Fruit fly (Drosophila melanogaster) whole organism, embryonic: Measurements from ENCODE around the gene TTLL4A.

Experiments used
- BEAF-32 ChIP-seq: fragments of 200-800 bp; sonication (Bioruptor generic); optimal IDR thresholded peaks from 3 replicates; lab custom pipeline; 2017; ENCODE audit warnings: missing biosample characterization, missing genetic modification characterization, mild to moderate bottlenecking, moderate library complexity, missing genetic modification reagents
- CG10267 ChIP-seq: fragments of 200-800 bp; sonication (Bioruptor generic); optimal IDR thresholded peaks from 2 replicates; lab custom pipeline; 2018; ENCODE audit warnings: missing biosample characterization, mild to moderate bottlenecking, missing genetic modification characterization, moderate library complexity
- CG10274 ChIP-seq: fragments of 200-800 bp; sonication (Bioruptor generic); optimal IDR thresholded peaks from 3 replicates; lab custom pipeline; 2017; ENCODE audit warnings: missing biosample characterization, mild to moderate bottlenecking, missing genetic modification characterization
- CG10979 ChIP-seq: fragments of 200-800 bp; sonication (Bioruptor generic); optimal IDR thresholded peaks from 2 replicates; lab custom pipeline; 2018; ENCODE audit warnings: missing biosample characterization, mild to moderate bottlenecking, missing genetic modification characterization, moderate library complexity
- CG11247 ChIP-seq: fragments of 200-800 bp; sonication (Bioruptor generic); IDR thresholded peaks from 2 replicates; pipeline ENCODE4 v1.3.6; 2022; ENCODE audit warnings: missing biosample characterization, missing genetic modification characterization
- CG11398 ChIP-seq: fragments of 200-800 bp; sonication (Bioruptor generic); optimal IDR thresholded peaks from 2 replicates; lab custom pipeline; 2016; ENCODE audit warnings: missing biosample characterization, missing genetic modification characterization
- CG11560 ChIP-seq: fragments of 200-800 bp; sonication (Bioruptor generic); IDR thresholded peaks from 3 replicates; pipeline ENCODE4 v1.3.6; 2022; ENCODE audit warnings: missing biosample characterization, missing genetic modification characterization
- CG12391 ChIP-seq: fragments of 200-800 bp; sonication (Bioruptor generic); optimal IDR thresholded peaks from 3 replicates; lab custom pipeline; 2018; ENCODE audit warnings: missing biosample characterization, mild to moderate bottlenecking, missing genetic modification characterization, moderate library complexity
- CG1603 ChIP-seq: fragments of 200-800 bp; sonication (Bioruptor generic); optimal IDR thresholded peaks from 2 replicates; lab custom pipeline; 2019; ENCODE audit warnings: missing biosample characterization, mild to moderate bottlenecking, missing genetic modification characterization, moderate library complexity
- CG16815 ChIP-seq: fragments of 200-800 bp; sonication (Bioruptor generic); optimal IDR thresholded peaks from 3 replicates; lab custom pipeline; 2017; ENCODE audit warnings: missing biosample characterization, mild to moderate bottlenecking, missing genetic modification characterization
- CG17186 ChIP-seq: fragments of 200-800 bp; sonication (Bioruptor generic); optimal IDR thresholded peaks from 3 replicates; lab custom pipeline; 2017; ENCODE audit warnings: missing biosample characterization, missing genetic modification reagents, missing genetic modification characterization
- CG17361 ChIP-seq: fragments of 200-800 bp; sonication (Bioruptor generic); IDR thresholded peaks from 3 replicates; pipeline ENCODE4 v1.3.6; 2022; ENCODE audit warnings: missing biosample characterization, missing genetic modification characterization
- CG17385 ChIP-seq: fragments of 200-800 bp; sonication (Bioruptor generic); optimal IDR thresholded peaks from 3 replicates; lab custom pipeline; 2018; ENCODE audit warnings: missing biosample characterization, mild to moderate bottlenecking, missing genetic modification characterization
- CG17912 ChIP-seq: fragments of 200-800 bp; sonication (Bioruptor generic); optimal IDR thresholded peaks from 2 replicates; lab custom pipeline; 2018; ENCODE audit warnings: missing biosample characterization, mild to moderate bottlenecking, missing genetic modification characterization
- CG2199 ChIP-seq: fragments of 200-800 bp; sonication (Bioruptor generic); IDR thresholded peaks from 3 replicates; pipeline ENCODE4 v1.3.6; 2022; ENCODE audit warnings: missing biosample characterization, missing genetic modification characterization
- CG30431 ChIP-seq: fragments of 200-800 bp; sonication (Bioruptor generic); optimal IDR thresholded peaks from 2 replicates; lab custom pipeline; 2017; ENCODE audit warnings: missing biosample characterization, missing genetic modification characterization
- CG31365 ChIP-seq: fragments of 200-800 bp; sonication (Bioruptor generic); optimal IDR thresholded peaks from 2 replicates; lab custom pipeline; 2018; ENCODE audit warnings: missing biosample characterization, mild to moderate bottlenecking, missing genetic modification characterization
- CG32772 ChIP-seq: fragments of 200-800 bp; sonication (Bioruptor generic); IDR thresholded peaks from 2 replicates; pipeline ENCODE4 v1.3.6; 2022; ENCODE audit warnings: missing biosample characterization, missing genetic modification characterization
- CG3995 ChIP-seq: fragments of 200-800 bp; sonication (Bioruptor generic); optimal IDR thresholded peaks from 3 replicates; lab custom pipeline; 2016; ENCODE audit warnings: missing biosample characterization, missing genetic modification characterization
- CG4328 ChIP-seq: fragments of 200-800 bp; sonication (Bioruptor generic); optimal IDR thresholded peaks from 3 replicates; lab custom pipeline; 2017; ENCODE audit warnings: missing biosample characterization, missing genetic modification reagents, missing genetic modification characterization
- CG4707 ChIP-seq: fragments of 200-800 bp; sonication (Bioruptor generic); optimal IDR thresholded peaks from 2 replicates; lab custom pipeline; 2018; ENCODE audit warnings: missing biosample characterization, mild to moderate bottlenecking, missing genetic modification characterization, moderate library complexity
- CG6254 ChIP-seq: fragments of 200-800 bp; sonication (Bioruptor generic); optimal IDR thresholded peaks from 3 replicates; lab custom pipeline; 2017; ENCODE audit warnings: mild to moderate bottlenecking, missing biosample characterization, missing genetic modification reagents, missing genetic modification characterization
- CG6683 ChIP-seq: fragments of 200-800 bp; sonication (Bioruptor generic); optimal IDR thresholded peaks from 2 replicates; lab custom pipeline; 2017; ENCODE audit warnings: missing biosample characterization, mild to moderate bottlenecking, missing genetic modification characterization, missing genetic modification reagents
- CG7839 ChIP-seq: fragments of 200-800 bp; sonication (Bioruptor generic); optimal IDR thresholded peaks from 3 replicates; lab custom pipeline; 2018; ENCODE audit warnings: missing biosample characterization, mild to moderate bottlenecking, missing genetic modification characterization, moderate library complexity
- CG7928 ChIP-seq: fragments of 200-800 bp; sonication (Bioruptor generic); optimal IDR thresholded peaks from 2 replicates; lab custom pipeline; 2017; ENCODE audit warnings: missing biosample characterization, mild to moderate bottlenecking, missing genetic modification characterization
- CG8944 ChIP-seq: fragments of 200-800 bp; sonication (Bioruptor generic); optimal IDR thresholded peaks from 3 replicates; lab custom pipeline; 2016; ENCODE audit warnings: missing biosample characterization, missing genetic modification characterization
- CHES-1-like ChIP-seq: fragments of 200-800 bp; sonication (Bioruptor generic); optimal IDR thresholded peaks from 2 replicates; lab custom pipeline; 2016; ENCODE audit warnings: missing biosample characterization, missing genetic modification characterization
- CkIIα-i1 ChIP-seq: fragments of 200-800 bp; sonication (Bioruptor generic); IDR thresholded peaks from 2 replicates; pipeline ENCODE4 v1.3.6; 2022; ENCODE audit warnings: missing biosample characterization, missing genetic modification characterization
- D19A ChIP-seq: fragments of 200-800 bp; optimal IDR thresholded peaks from 3 replicates; lab custom pipeline; 2019; ENCODE audit warnings: missing biosample characterization, mild to moderate bottlenecking, missing genetic modification characterization, moderate library complexity
- Dfd ChIP-seq, 2 experiments: fragments of >200 bp; optimal IDR thresholded peaks; 2 replicates each; lab custom pipeline; 2017; ENCODE audit warnings: missing biosample characterization in 2 of 2, missing genetic modification characterization in 2 of 2
- Doc3 ChIP-seq: fragments of 200-800 bp; sonication (Bioruptor generic); IDR thresholded peaks from 3 replicates; pipeline ENCODE4 v1.3.6; 2022; ENCODE audit warnings: missing biosample characterization, missing genetic modification characterization; ENCODE audit not compliant: partially characterized antibody
- ERR ChIP-seq: fragments of 200-800 bp; sonication (Bioruptor generic); optimal IDR thresholded peaks from 2 replicates; lab custom pipeline; 2016; ENCODE audit warnings: missing biosample characterization, missing genetic modification characterization
- Elba2 ChIP-seq: fragments of 200-800 bp; sonication (Bioruptor generic); optimal IDR thresholded peaks from 3 replicates; lab custom pipeline; 2016; ENCODE audit warnings: missing biosample characterization, missing genetic modification characterization
- HLHmδ ChIP-seq: fragments of 200-800 bp; sonication (Bioruptor generic); optimal IDR thresholded peaks from 2 replicates; lab custom pipeline; 2018; ENCODE audit warnings: missing biosample characterization, mild to moderate bottlenecking, missing genetic modification characterization, moderate library complexity
- Hand ChIP-seq: fragments of 200-800 bp; sonication (Bioruptor generic); optimal IDR thresholded peaks from 2 replicates; lab custom pipeline; 2017; ENCODE audit warnings: mild to moderate bottlenecking, missing biosample characterization, missing genetic modification reagents, missing genetic modification characterization
- Hey ChIP-seq: fragments of 200-800 bp; sonication (Bioruptor generic); optimal IDR thresholded peaks from 3 replicates; lab custom pipeline; 2018; ENCODE audit warnings: missing biosample characterization, mild to moderate bottlenecking, missing genetic modification characterization
- Lhr ChIP-seq: fragments of 200-800 bp; sonication (Bioruptor generic); optimal IDR thresholded peaks from 3 replicates; lab custom pipeline; 2017; ENCODE audit warnings: mild to moderate bottlenecking, missing biosample characterization, missing genetic modification reagents, missing genetic modification characterization
- Med ChIP-seq: fragments of 200-800 bp; sonication (Bioruptor generic); peaks from one replicate; lab custom pipeline; 2016; ENCODE audit warnings: missing biosample characterization, missing genetic modification characterization, mild to moderate bottlenecking, inconsistent platforms, moderate library complexity
- NK7.1 ChIP-seq: fragments of 200-800 bp; sonication (Bioruptor generic); optimal IDR thresholded peaks from 3 replicates; lab custom pipeline; 2016; ENCODE audit warnings: missing biosample characterization, missing genetic modification characterization
- Ptx1 ChIP-seq: fragments of 200-800 bp; sonication (Bioruptor generic); IDR thresholded peaks from 2 replicates; pipeline ENCODE4 v1.3.6; 2022; ENCODE audit warnings: missing biosample characterization, missing genetic modification characterization
- Sox100B ChIP-seq: fragments of 200-800 bp; sonication (Bioruptor generic); optimal IDR thresholded peaks from 3 replicates; lab custom pipeline; 2018; ENCODE audit warnings: missing biosample characterization, mild to moderate bottlenecking, missing genetic modification characterization
- Trl ChIP-seq, 3 experiments: fragments of >200 bp in 2 of 3; fragments of 200-800 bp in 1 of 3; sonication (Bioruptor generic) in 1 of 3; optimal IDR thresholded peaks; 2 replicates in 1 of 3; 3 replicates in 2 of 3; lab custom pipeline; 2016 to 2017; ENCODE audit warnings: missing biosample characterization in 1 of 3, missing genetic modification characterization in 1 of 3
- ac ChIP-seq: fragments of 200-800 bp; sonication (Bioruptor generic); optimal IDR thresholded peaks from 3 replicates; lab custom pipeline; 2017; ENCODE audit warnings: missing biosample characterization, mild to moderate bottlenecking, missing genetic modification characterization
- ci ChIP-seq: fragments of 200-800 bp; sonication (Bioruptor generic); IDR thresholded peaks from 3 replicates; pipeline ENCODE4 v1.3.6; 2022; ENCODE audit warnings: missing biosample characterization, missing genetic modification characterization
- esg ChIP-seq: fragments of 200-800 bp; sonication (Bioruptor generic); conservative IDR thresholded peaks from 2 replicates; pipeline ENCODE4 v1.3.6; 2022; ENCODE audit warnings: missing biosample characterization, missing genetic modification characterization
- jigr1 ChIP-seq: fragments of 200-800 bp; sonication (Bioruptor generic); IDR thresholded peaks from 3 replicates; pipeline ENCODE4 v1.3.6; 2022; ENCODE audit warnings: missing biosample characterization, missing genetic modification characterization
- oc ChIP-seq: fragments of 200-800 bp; sonication (Bioruptor generic); optimal IDR thresholded peaks from 2 replicates; lab custom pipeline; 2018; ENCODE audit warnings: missing biosample characterization, mild to moderate bottlenecking, missing genetic modification characterization, moderate library complexity
- seq ChIP-seq: fragments of 200-800 bp; sonication (Bioruptor generic); IDR thresholded peaks from 2 replicates; pipeline ENCODE4 v1.3.6; 2022; ENCODE audit warnings: missing biosample characterization, missing genetic modification characterization
- tgo ChIP-seq: fragments of 200-800 bp; sonication (Bioruptor generic); IDR thresholded peaks from 3 replicates; pipeline ENCODE4 v1.3.6; 2022; ENCODE audit warnings: missing biosample characterization, missing genetic modification characterization
- vvl ChIP-seq: fragments of 200-800 bp; sonication (Bioruptor generic); IDR thresholded peaks from 2 replicates; pipeline ENCODE4 v1.3.6; 2022; ENCODE audit warnings: missing biosample characterization, missing genetic modification characterization
- zfh2 ChIP-seq: fragments of 200-800 bp; sonication (Bioruptor generic); optimal IDR thresholded peaks from 2 replicates; lab custom pipeline; 2016; ENCODE audit warnings: missing biosample characterization, missing genetic modification characterization

Gene TTLL4A

dm6 chr2L:10964493-10964892 is 24.7 kb upstream of the TTLL4A start (continued):
- no peak for TF ChIP-seq CkIIα-i1 (GFP tag; lab: Robert Waterston, UW)
- TF ChIP-seq CG1603 (tag; lab: Kevin White, UChicago), result peak; percentile 52
- no peak for TF ChIP-seq CG3995 (GFP tag; lab: Kevin White, UChicago)
- no peak for TF ChIP-seq Trl (optimal IDR thresholded peaks at IDR 0.05; lab: Kevin White, UChicago)
- no peak for TF ChIP-seq Trl (GFP tag; optimal IDR thresholded peaks at IDR 0.05; lab: Kevin White, UChicago)
- peak in 1 of 2 experiments; percentile 93 for TF ChIP-seq Dfd (GFP tag; optimal IDR thresholded peaks at IDR 0.05; lab: Kevin White, UChicago)
- peak; percentile 100 for TF ChIP-seq CG31365
- no peak for TF ChIP-seq CG32772
- TF ChIP-seq CG10274 (GFP tag; lab: Kevin White, UChicago), result no peak
- TF ChIP-seq CG2199, result peak; percentile 62; the same call in 1 of the 3 replicates
- no peak for TF ChIP-seq CG11398 (GFP tag; lab: Kevin White, UChicago)
- no peak for TF ChIP-seq D19A (tag; lab: Kevin White, UChicago)
- TF ChIP-seq Doc3, result no peak
- peak; percentile 46 for TF ChIP-seq CG10267 (tag; lab: Kevin White, UChicago)
- no peak for TF ChIP-seq CHES-1-like (GFP tag; lab: Kevin White, UChicago)
- TF ChIP-seq Med, result peak; percentile 57
- TF ChIP-seq Lhr, result peak; percentile 59
- no peak for TF ChIP-seq CG10979 (tag; lab: Kevin White, UChicago)
- peak; percentile 42; the same call in 1 of the 3 replicates for TF ChIP-seq ci (GFP tag; lab: Robert Waterston, UW)
- TF ChIP-seq CG4707 (GFP tag; lab: Kevin White, UChicago), result no peak
- no peak for TF ChIP-seq Hand (GFP tag; lab: Kevin White, UChicago)
- no peak for TF ChIP-seq HLHmδ (GFP tag; lab: Kevin White, UChicago)
- TF ChIP-seq Elba2 (GFP tag; lab: Kevin White, UChicago), result no peak
- TF ChIP-seq ERR (GFP tag; lab: Kevin White, UChicago), result no peak
- no peak for TF ChIP-seq CG7928 (GFP tag; lab: Kevin White, UChicago)
- TF ChIP-seq CG7839, result peak; percentile 31
- no peak for TF ChIP-seq Sox100B (GFP tag; lab: Kevin White, UChicago)
- TF ChIP-seq CG17912, result peak; percentile 31
- TF ChIP-seq CG16815 (GFP tag; lab: Kevin White, UChicago), result no peak
- TF ChIP-seq Hey (tag; lab: Kevin White, UChicago), result no peak
- TF ChIP-seq CG6683 (GFP tag; lab: Kevin White, UChicago), result no peak
- no peak for TF ChIP-seq zfh2
- TF ChIP-seq CG6254, result no peak
- no peak for TF ChIP-seq BEAF-32 (GFP tag; lab: Kevin White, UChicago)
- TF ChIP-seq esg (GFP tag; lab: Robert Waterston, UW), result no peak
- no peak for TF ChIP-seq CG8944 (GFP tag; lab: Kevin White, UChicago)
- no peak for TF ChIP-seq CG17385 (GFP tag; lab: Kevin White, UChicago)
- no peak for TF ChIP-seq ac (GFP tag; lab: Kevin White, UChicago)
- no peak for TF ChIP-seq Ptx1 (GFP tag; lab: Robert Waterston, UW)
- TF ChIP-seq tgo (GFP tag; lab: Robert Waterston, UW), result no peak
- peak; percentile 30 for TF ChIP-seq CG12391 (tag; lab: Kevin White, UChicago)
- no peak for TF ChIP-seq NK7.1 (GFP tag; lab: Kevin White, UChicago)
- no peak for TF ChIP-seq CG4328 (GFP tag; lab: Kevin White, UChicago)
- TF ChIP-seq oc (tag; lab: Kevin White, UChicago), result no peak
- TF ChIP-seq CG30431 (GFP tag; lab: Kevin White, UChicago), result no peak
- no peak for TF ChIP-seq vvl (GFP tag; lab: Robert Waterston, UW)
- no peak for TF ChIP-seq CG17186 (GFP tag; lab: Kevin White, UChicago)
- TF ChIP-seq CG17361 (GFP tag; lab: Robert Waterston, UW), result peak; percentile 44; the same call in 1 of the 3 replicates
- TF ChIP-seq CG11247, result no peak
- no peak for TF ChIP-seq CG11560 (tag; lab: Robert Waterston, UW)
- no peak for TF ChIP-seq jigr1 (GFP tag; lab: Robert Waterston, UW)
- no peak for TF ChIP-seq seq (GFP tag; lab: Robert Waterston, UW)
